Worm (Caenorhabditis elegans): Measurements from ENCODE around the gene ttbk-8.2.

ce11 chrIV:5658225-5658624 lies 26.5 kb downstream of the ttbk-8.2 start:
- TF ChIP-seq ama-1 (optimal IDR thresholded peaks at IDR 0.05) (no peak), unc-55 (GFP tag; optimal IDR thresholded peaks at IDR 0.05) (no peak), alr-1 (tag; optimal IDR thresholded peaks at IDR 0.05) (no peak), ZK546.5 (tag; optimal IDR thresholded peaks at IDR 0.05) (no peak), nhr-25 (tag; optimal IDR thresholded peaks at IDR 0.05) (no peak), mdl-1 (tag; optimal IDR thresholded peaks at IDR 0.05) (no peak), dmd-4 (tag; optimal IDR thresholded peaks at IDR 0.05) (no peak)

Data from whole organism, L2 larva.